Fruit fly (Drosophila melanogaster): ENCODE measurements around the gene CG3407.
A peak's percentile ranks its signal among the peaks of the same experiment; 100 is the strongest.

Gene CG3407

DNA sequence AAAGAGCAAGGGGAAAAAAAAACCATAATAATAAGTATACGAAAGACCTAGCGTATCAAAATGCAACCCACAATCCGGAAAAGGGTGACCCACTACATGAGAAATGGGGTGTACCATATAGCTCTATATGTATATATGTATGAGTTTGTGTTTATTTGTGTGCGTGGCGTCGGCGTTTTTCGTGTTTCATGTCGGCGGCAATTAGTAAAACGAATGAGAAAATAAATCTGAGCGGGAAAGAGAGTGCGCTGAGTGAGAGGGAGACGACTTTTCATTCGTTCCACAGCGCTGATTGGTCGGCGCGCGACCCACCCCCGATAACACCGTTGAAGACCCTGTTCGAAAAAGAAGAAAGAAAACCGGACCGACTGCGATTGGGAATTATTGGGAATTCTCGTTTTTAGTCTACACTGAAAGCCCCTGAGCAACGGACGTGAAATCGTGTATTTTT is 23.3 kb upstream of the CG3407 start, which contains the start of gene slp2 (continued):
- TF ChIP-seq hbn (GFP tag; IDR thresholded peaks at IDR 0.05; ENCODE audit: partially characterized antibody) = no peak
- TF ChIP-seq CG15073 (GFP tag; optimal IDR thresholded peaks at IDR 0.05) = no peak
- no peak for TF ChIP-seq H2.0 (GFP tag; IDR thresholded peaks at IDR 0.05)
- no peak for TF ChIP-seq CG8388 (GFP tag; optimal IDR thresholded peaks at IDR 0.05)
- TF ChIP-seq tna (GFP tag; IDR thresholded peaks at IDR 0.05; ENCODE audit: partially characterized antibody) = no peak; the same call in 1 of the 2 replicates
- no peak for TF ChIP-seq H15 (GFP tag; IDR thresholded peaks at IDR 0.05)
- no peak for TF ChIP-seq CG32532 (GFP tag; IDR thresholded peaks at IDR 0.05)
- TF ChIP-seq Jarid2 (GFP tag; optimal IDR thresholded peaks at IDR 0.05) = peak; percentile 72
- no peak for TF ChIP-seq ato (GFP tag; IDR thresholded peaks at IDR 0.05; ENCODE audit: partially characterized antibody)
- no peak for TF ChIP-seq CG2712 (tag; optimal IDR thresholded peaks at IDR 0.05)
- no peak for TF ChIP-seq croc (GFP tag; conservative IDR thresholded peaks at IDR 0.05)
- TF ChIP-seq CG17385 (GFP tag; optimal IDR thresholded peaks at IDR 0.05) = no peak
- peak; percentile 61 for TF ChIP-seq cad (GFP tag; optimal IDR thresholded peaks at IDR 0.05)
- TF ChIP-seq CG9932 (GFP tag; IDR thresholded peaks at IDR 0.05) = 0 out of 2 replicates have a peak, but pooled peaks have one; percentile 24
- no peak for TF ChIP-seq slbo (GFP tag; IDR thresholded peaks at IDR 0.05)
- TF ChIP-seq pan (optimal IDR thresholded peaks at IDR 0.05) = no peak
- peak in 1 of 2 experiments; percentile 60 for TF ChIP-seq pan (GFP tag; optimal IDR thresholded peaks at IDR 0.05 in 1 of 2, IDR thresholded peaks at IDR 0.05 in 1 of 2)
- no peak for TF ChIP-seq CG11695 (GFP tag; IDR thresholded peaks at IDR 0.05)
- TF ChIP-seq twi (tag; optimal IDR thresholded peaks at IDR 0.05) = peak; percentile 9
- no peak for TF ChIP-seq org-1 (GFP tag; optimal IDR thresholded peaks at IDR 0.05)
- peak; percentile 81 for TF ChIP-seq seq (GFP tag; IDR thresholded peaks at IDR 0.05)
- TF ChIP-seq gro (GFP tag; optimal IDR thresholded peaks at IDR 0.05) = no peak
- TF ChIP-seq CG31224 (GFP tag; IDR thresholded peaks at IDR 0.05) = no peak
- TF ChIP-seq hth (optimal IDR thresholded peaks at IDR 0.05) = no peak
- TF ChIP-seq Trl (optimal IDR thresholded peaks at IDR 0.05) = peak; percentile 51 to 55
- TF ChIP-seq Trl (GFP tag; optimal IDR thresholded peaks at IDR 0.05) = no peak
- TF ChIP-seq CG8089 (GFP tag; optimal IDR thresholded peaks at IDR 0.05) = no peak
- no peak for TF ChIP-seq NK7.1 (GFP tag; optimal IDR thresholded peaks at IDR 0.05)
- no peak for TF ChIP-seq CG13775 (GFP tag; optimal IDR thresholded peaks at IDR 0.05)
- no peak for TF ChIP-seq gce (GFP tag; IDR thresholded peaks at IDR 0.05)
- peak; percentile 48 for TF ChIP-seq sqz (GFP tag; optimal IDR thresholded peaks at IDR 0.05)
- no peak for TF ChIP-seq CG13296 (GFP tag; optimal IDR thresholded peaks at IDR 0.05)
- peak; percentile 36 for TF ChIP-seq CG17829 (tag; optimal IDR thresholded peaks at IDR 0.05)
- TF ChIP-seq abd-A (tag; optimal IDR thresholded peaks at IDR 0.05) = peak; percentile 87
- TF ChIP-seq BEAF-32 (GFP tag; optimal IDR thresholded peaks at IDR 0.05) = no peak
- TF ChIP-seq CG12236 (GFP tag; optimal IDR thresholded peaks at IDR 0.05) = no peak
- TF ChIP-seq CG5180 (GFP tag; optimal IDR thresholded peaks at IDR 0.05) = no peak
- peak; percentile 73 for TF ChIP-seq gsb-n (tag; optimal IDR thresholded peaks at IDR 0.05)
- TF ChIP-seq vnd (GFP tag; IDR thresholded peaks at IDR 0.05; ENCODE audit: partially characterized antibody) = no peak
- peak; percentile 38 for TF ChIP-seq CG17568 (GFP tag; optimal IDR thresholded peaks at IDR 0.05)
- no peak for TF ChIP-seq Xbp1 (GFP tag; optimal IDR thresholded peaks at IDR 0.05)
- TF ChIP-seq CG17802 (tag; optimal IDR thresholded peaks at IDR 0.05) = no peak
- no peak for TF ChIP-seq CTCF (GFP tag; optimal IDR thresholded peaks at IDR 0.05)
- TF ChIP-seq CG7271 (tag; optimal IDR thresholded peaks at IDR 0.05) = no peak
- TF ChIP-seq CG7372 (GFP tag; IDR thresholded peaks at IDR 0.05) = no peak
- no peak for TF ChIP-seq Pdp1 (GFP tag; optimal IDR thresholded peaks at IDR 0.05)
- TF ChIP-seq Dek (tag; optimal IDR thresholded peaks at IDR 0.05) = no peak
- TF ChIP-seq HLH4C (GFP tag; IDR thresholded peaks at IDR 0.05; ENCODE audit: partially characterized antibody) = no peak
- TF ChIP-seq ase (GFP tag; IDR thresholded peaks at IDR 0.05) = no peak
- TF ChIP-seq gt (GFP tag; IDR thresholded peaks at IDR 0.05) = no peak
- no peak for TF ChIP-seq pzg (GFP tag; optimal IDR thresholded peaks at IDR 0.05)
- TF ChIP-seq zf30C (GFP tag; optimal IDR thresholded peaks at IDR 0.05) = peak; percentile 72

All from whole organism, embryonic.